Fruit fly (Drosophila melanogaster) whole organism, embryonic: ENCODE results near the gene jus.

Experiments used
- B-H2 ChIP-seq: fragments of 200-800 bp; sonication (Bioruptor generic); optimal IDR thresholded peaks from 2 replicates; lab custom pipeline; 2018; ENCODE audit warnings: missing biosample characterization, mild to moderate bottlenecking, missing genetic modification characterization
- BtbVII ChIP-seq: fragments of 200-800 bp; sonication (Bioruptor generic); optimal IDR thresholded peaks from 3 replicates; lab custom pipeline; 2017; ENCODE audit warnings: missing biosample characterization, mild to moderate bottlenecking, missing genetic modification characterization
- CG10274 ChIP-seq: fragments of 200-800 bp; sonication (Bioruptor generic); optimal IDR thresholded peaks from 3 replicates; lab custom pipeline; 2017; ENCODE audit warnings: missing biosample characterization, mild to moderate bottlenecking, missing genetic modification characterization
- CG12236 ChIP-seq: fragments of 200-800 bp; sonication (Bioruptor generic); optimal IDR thresholded peaks from 2 replicates; lab custom pipeline; 2016; ENCODE audit warnings: missing biosample characterization, missing genetic modification characterization
- CG13123 ChIP-seq: fragments of 200-800 bp; sonication (Bioruptor generic); optimal IDR thresholded peaks from 2 replicates; lab custom pipeline; 2016; ENCODE audit warnings: missing biosample characterization, missing genetic modification characterization
- CG13296 ChIP-seq: fragments of 200-800 bp; sonication (Bioruptor generic); optimal IDR thresholded peaks from 3 replicates; lab custom pipeline; 2018; ENCODE audit warnings: missing biosample characterization, mild to moderate bottlenecking, missing genetic modification characterization
- CG1602 ChIP-seq: fragments of 200-800 bp; sonication (Bioruptor generic); optimal IDR thresholded peaks from 3 replicates; lab custom pipeline; 2016; ENCODE audit warnings: missing biosample characterization, missing genetic modification characterization
- CG17328 ChIP-seq: fragments of 200-800 bp; sonication (Bioruptor generic); IDR thresholded peaks from 2 replicates; pipeline ENCODE4 v1.3.6; 2022; ENCODE audit warnings: missing biosample characterization, missing genetic modification characterization
- CG2120 ChIP-seq: fragments of 200-800 bp; sonication (Bioruptor generic); optimal IDR thresholded peaks from 3 replicates; lab custom pipeline; 2016; ENCODE audit warnings: missing biosample characterization, missing genetic modification characterization
- CG30020 ChIP-seq: fragments of 200-800 bp; optimal IDR thresholded peaks from 2 replicates; lab custom pipeline; 2019; ENCODE audit warnings: missing biosample characterization, mild to moderate bottlenecking, missing genetic modification characterization, moderate library complexity
- CG3065 ChIP-seq: fragments of 200-800 bp; sonication (Bioruptor generic); optimal IDR thresholded peaks from 2 replicates; lab custom pipeline; 2016; ENCODE audit warnings: missing biosample characterization, missing genetic modification characterization
- CG31224 ChIP-seq: fragments of 200-800 bp; sonication (Bioruptor generic); IDR thresholded peaks from 2 replicates; pipeline ENCODE4 v1.3.6; 2022; ENCODE audit warnings: missing biosample characterization, missing genetic modification characterization
- CG3726 ChIP-seq: fragments of 200-800 bp; sonication (Bioruptor generic); IDR thresholded peaks from 3 replicates; pipeline ENCODE4, ENCODE4 v1.3.6; 2022; ENCODE audit warnings: missing biosample characterization, missing genetic modification characterization
- CG4282 ChIP-seq: fragments of 200-800 bp; sonication (Bioruptor generic); optimal IDR thresholded peaks from 2 replicates; lab custom pipeline; 2016; ENCODE audit warnings: missing biosample characterization, missing genetic modification characterization
- CG43689 ChIP-seq: fragments of 200-800 bp; sonication (Bioruptor generic); IDR thresholded peaks from 2 replicates; pipeline ENCODE4 v1.3.6; 2022; ENCODE audit warnings: missing biosample characterization, missing genetic modification characterization
- CG5245 ChIP-seq: fragments of 200-800 bp; sonication (Bioruptor generic); optimal IDR thresholded peaks from 3 replicates; lab custom pipeline; 2016; ENCODE audit warnings: missing biosample characterization, missing genetic modification characterization
- CG5953 ChIP-seq: fragments of 200-800 bp; sonication (Bioruptor generic); IDR thresholded peaks from 2 replicates; pipeline ENCODE4 v1.3.6; 2022; ENCODE audit warnings: missing biosample characterization, missing genetic modification characterization
- CG7928 ChIP-seq: fragments of 200-800 bp; sonication (Bioruptor generic); optimal IDR thresholded peaks from 2 replicates; lab custom pipeline; 2017; ENCODE audit warnings: missing biosample characterization, mild to moderate bottlenecking, missing genetic modification characterization
- Dek ChIP-seq: fragments of 200-800 bp; sonication (Bioruptor generic); optimal IDR thresholded peaks from 3 replicates; lab custom pipeline; 2019; ENCODE audit warnings: missing biosample characterization, mild to moderate bottlenecking, missing genetic modification characterization, moderate library complexity
- Doc3 ChIP-seq: fragments of 200-800 bp; sonication (Bioruptor generic); IDR thresholded peaks from 3 replicates; pipeline ENCODE4 v1.3.6; 2022; ENCODE audit warnings: missing biosample characterization, missing genetic modification characterization; ENCODE audit not compliant: partially characterized antibody
- GATAe ChIP-seq: fragments of 200-800 bp; sonication (Bioruptor generic); conservative IDR thresholded peaks from 2 replicates; pipeline ENCODE4 v1.3.6; 2022; ENCODE audit warnings: missing biosample characterization, missing genetic modification characterization
- Hsf ChIP-seq: fragments of 200-800 bp; sonication (Bioruptor generic); optimal IDR thresholded peaks from 3 replicates; lab custom pipeline; 2016; ENCODE audit warnings: missing biosample characterization, missing genetic modification characterization
- MESR4 ChIP-seq: fragments of 200-800 bp; sonication (Bioruptor generic); optimal IDR thresholded peaks from 2 replicates; lab custom pipeline; 2018; ENCODE audit warnings: missing biosample characterization, mild to moderate bottlenecking, missing genetic modification characterization, moderate library complexity
- MTF-1 ChIP-seq: fragments of 200-800 bp; sonication (Bioruptor generic); optimal IDR thresholded peaks from 2 replicates; lab custom pipeline; 2018; ENCODE audit warnings: missing biosample characterization, mild to moderate bottlenecking, missing genetic modification characterization, borderline replicate concordance
- Myb ChIP-seq: fragments of 200-800 bp; sonication (Bioruptor generic); optimal IDR thresholded peaks from 2 replicates; lab custom pipeline; 2016; ENCODE audit warnings: missing biosample characterization, missing genetic modification characterization
- NfI ChIP-seq: fragments of 200-800 bp; sonication (Bioruptor generic); optimal IDR thresholded peaks from 3 replicates; lab custom pipeline; 2018; ENCODE audit warnings: missing biosample characterization, mild to moderate bottlenecking, missing genetic modification characterization, moderate library complexity
- Rfx ChIP-seq: fragments of 200-800 bp; sonication (Bioruptor generic); IDR thresholded peaks from 2 replicates; pipeline ENCODE4 v1.3.6; 2022; ENCODE audit warnings: missing biosample characterization, missing genetic modification characterization
- Six4 ChIP-seq: fragments of 200-800 bp; sonication (Bioruptor generic); optimal IDR thresholded peaks from 2 replicates; lab custom pipeline; 2016; ENCODE audit warnings: missing biosample characterization, missing genetic modification characterization
- Sox100B ChIP-seq: fragments of 200-800 bp; sonication (Bioruptor generic); optimal IDR thresholded peaks from 3 replicates; lab custom pipeline; 2018; ENCODE audit warnings: missing biosample characterization, mild to moderate bottlenecking, missing genetic modification characterization
- Usf ChIP-seq: fragments of 200-800 bp; sonication (Bioruptor generic); optimal IDR thresholded peaks from 2 replicates; lab custom pipeline; 2017; ENCODE audit warnings: missing genotype, missing biosample characterization, missing genetic modification characterization
- ac ChIP-seq: fragments of 200-800 bp; sonication (Bioruptor generic); optimal IDR thresholded peaks from 3 replicates; lab custom pipeline; 2017; ENCODE audit warnings: missing biosample characterization, mild to moderate bottlenecking, missing genetic modification characterization
- ash1 ChIP-seq: fragments of 200-800 bp; sonication (Bioruptor generic); optimal IDR thresholded peaks from 2 replicates; lab custom pipeline; 2018; ENCODE audit warnings: missing biosample characterization, mild to moderate bottlenecking, missing genetic modification characterization
- eve ChIP-seq, 2 experiments: fragments of >200 bp; optimal IDR thresholded peaks; 2 replicates each; lab custom pipeline; 2017; ENCODE audit warnings: missing biosample characterization in 2 of 2, missing genetic modification characterization in 2 of 2
- fd96Cb ChIP-seq: fragments of 200-800 bp; sonication (Bioruptor generic); optimal IDR thresholded peaks from 2 replicates; lab custom pipeline; 2018; ENCODE audit warnings: missing biosample characterization, mild to moderate bottlenecking, missing genetic modification characterization, moderate library complexity
- fru ChIP-seq: fragments of >200 bp; optimal IDR thresholded peaks from 2 replicates; lab custom pipeline; 2017
- gce ChIP-seq: fragments of 200-800 bp; sonication (Bioruptor generic); IDR thresholded peaks from 3 replicates; pipeline ENCODE4 v1.3.6; 2022; ENCODE audit warnings: missing biosample characterization, missing genetic modification characterization
- gfzf ChIP-seq: fragments of 200-800 bp; sonication (Bioruptor generic); optimal IDR thresholded peaks from 2 replicates; lab custom pipeline; 2016; ENCODE audit warnings: missing biosample characterization, mild to moderate bottlenecking, missing genetic modification characterization, moderate library complexity
- gsb ChIP-seq: fragments of 200-800 bp; sonication (Bioruptor generic); IDR thresholded peaks from 2 replicates; pipeline ENCODE4 v1.3.6; 2022; ENCODE audit warnings: missing biosample characterization, missing genetic modification characterization
- kah ChIP-seq: fragments of 200-800 bp; sonication (Bioruptor generic); optimal IDR thresholded peaks from 2 replicates; lab custom pipeline; 2018; ENCODE audit warnings: missing biosample characterization, mild to moderate bottlenecking, missing genetic modification characterization
- lab ChIP-seq: fragments of 200-800 bp; sonication (Bioruptor generic); optimal IDR thresholded peaks from 3 replicates; lab custom pipeline; 2017; ENCODE audit warnings: missing biosample characterization, missing genetic modification characterization, mild to moderate bottlenecking, moderate library complexity, missing genetic modification reagents
- mam ChIP-seq: fragments of 200-800 bp; sonication (Bioruptor generic); optimal IDR thresholded peaks from 3 replicates; lab custom pipeline; 2016; ENCODE audit warnings: missing biosample characterization, missing genetic modification characterization
- odd ChIP-seq: fragments of 200-800 bp; sonication (Bioruptor generic); optimal IDR thresholded peaks from 2 replicates; lab custom pipeline; 2017; ENCODE audit warnings: missing biosample characterization, mild to moderate bottlenecking, missing genetic modification characterization
- pita ChIP-seq: fragments of 200-800 bp; sonication (Bioruptor generic); optimal IDR thresholded peaks from 2 replicates; lab custom pipeline; 2017; ENCODE audit warnings: missing biosample characterization, mild to moderate bottlenecking, missing genetic modification characterization
- pnt ChIP-seq: fragments of 200-800 bp; sonication (Bioruptor generic); optimal IDR thresholded peaks from 3 replicates; lab custom pipeline; 2016; ENCODE audit warnings: missing biosample characterization, missing genetic modification characterization
- prd ChIP-seq, 3 experiments: fragments of >200 bp in 2 of 3; fragments of 200-800 bp in 1 of 3; sonication (Bioruptor generic) in 1 of 3; optimal IDR thresholded peaks in 2 of 3; IDR thresholded peaks in 1 of 3; 2 replicates in 2 of 3; 3 replicates in 1 of 3; pipeline versions ENCODE4 v1.3.6 to Lab custom; 2017 to 2022; ENCODE audit warnings: missing biosample characterization in 1 of 3, missing genetic modification characterization in 1 of 3
- schlank ChIP-seq: fragments of 200-800 bp; sonication (Bioruptor generic); optimal IDR thresholded peaks from 2 replicates; lab custom pipeline; 2018; ENCODE audit warnings: missing biosample characterization, mild to moderate bottlenecking, missing genetic modification characterization
- sima ChIP-seq: fragments of 200-800 bp; sonication (Bioruptor generic); optimal IDR thresholded peaks from 2 replicates; lab custom pipeline; 2016; ENCODE audit warnings: missing biosample characterization, missing genetic modification characterization
- sna ChIP-seq: fragments of 200-800 bp; sonication (Bioruptor generic); IDR thresholded peaks from 2 replicates; pipeline ENCODE4 v1.3.6; 2022; ENCODE audit warnings: missing biosample characterization, missing genetic modification characterization; ENCODE audit not compliant: partially characterized antibody
- tgo ChIP-seq: fragments of 200-800 bp; sonication (Bioruptor generic); IDR thresholded peaks from 3 replicates; pipeline ENCODE4 v1.3.6; 2022; ENCODE audit warnings: missing biosample characterization, missing genetic modification characterization
- toy ChIP-seq: fragments of 200-800 bp; sonication (Bioruptor generic); IDR thresholded peaks from 2 replicates; pipeline ENCODE4 v1.3.6; 2022; ENCODE audit warnings: missing biosample characterization, missing genetic modification characterization
- trem ChIP-seq: fragments of 200-800 bp; optimal IDR thresholded peaks from 3 replicates; lab custom pipeline; 2019; ENCODE audit warnings: missing biosample characterization, mild to moderate bottlenecking, missing genetic modification characterization, moderate library complexity
- wdn ChIP-seq: fragments of 200-800 bp; sonication (Bioruptor generic); IDR thresholded peaks from 2 replicates; pipeline ENCODE4 v1.3.6; 2022; ENCODE audit warnings: missing biosample characterization, missing genetic modification characterization

Gene jus

dm6 chr3R:29153197-29153644 is 41.6 kb downstream of the jus start, which contains the start of the genes Slbp and Rpn2 (continued):
- TF ChIP-seq fd96Cb (no peak), CG2120 (GFP tag; lab: Kevin White, UChicago) (peak; percentile 75), Myb (GFP tag; lab: Kevin White, UChicago) (peak; percentile 82), trem (peak; percentile 91), wdn (GFP tag; lab: Robert Waterston, UW) (no peak), Usf (no peak), ash1 (GFP tag; lab: Kevin White, UChicago) (no peak), toy (GFP tag; lab: Robert Waterston, UW) (no peak), CG13123 (GFP tag; lab: Kevin White, UChicago) (no peak), BtbVII (no peak), CG17328 (GFP tag; lab: Robert Waterston, UW) (no peak), pnt (GFP tag; lab: Kevin White, UChicago) (no peak), pita (GFP tag; lab: Kevin White, UChicago) (no peak), MTF-1 (no peak), odd (GFP tag; lab: Kevin White, UChicago) (no peak), gsb (GFP tag; lab: Robert Waterston, UW) (no peak), gce (GFP tag; lab: Robert Waterston, UW) (no peak), gfzf (GFP tag; lab: Kevin White, UChicago) (peak; percentile 97), MESR4 (GFP tag; lab: Kevin White, UChicago) (peak; percentile 58), B-H2 (GFP tag; lab: Kevin White, UChicago) (peak; percentile 62), kah (no peak), CG13296 (peak; percentile 15), CG1602 (no peak), prd (optimal IDR thresholded peaks at IDR 0.05; lab: Kevin White, UChicago) (no peak), prd (GFP tag; IDR thresholded peaks at IDR 0.05; lab: Robert Waterston, UW) (0 out of 3 replicates have a peak, but pooled peaks have one; percentile 15), CG4282 (no peak), CG5953 (no peak), Hsf (peak; percentile 64), sima (GFP tag; lab: Kevin White, UChicago) (no peak), Six4 (GFP tag; lab: Kevin White, UChicago) (no peak), eve (GFP tag; optimal IDR thresholded peaks at IDR 0.05; lab: Kevin White, UChicago) (no peak), sna (GFP tag; lab: Robert Waterston, UW) (peak; percentile 92), schlank (tag; lab: Kevin White, UChicago) (no peak), GATAe (GFP tag; lab: Robert Waterston, UW) (no peak), Rfx (GFP tag; lab: Robert Waterston, UW) (peak; percentile 63), CG7928 (GFP tag; lab: Kevin White, UChicago) (peak; percentile 16), CG10274 (GFP tag; lab: Kevin White, UChicago) (no peak), ac (no peak), fru (lab: Kevin White, UChicago) (no peak), CG3065 (no peak), CG43689 (GFP tag; lab: Robert Waterston, UW) (no peak), CG30020 (peak; percentile 39), lab (GFP tag; lab: Kevin White, UChicago) (peak; percentile 55), CG31224 (GFP tag; lab: Robert Waterston, UW) (no peak), CG3726 (GFP tag; lab: Robert Waterston, UW) (no peak), CG5245 (GFP tag; lab: Kevin White, UChicago) (no peak), tgo (GFP tag; lab: Robert Waterston, UW) (no peak), Dek (no peak), mam (GFP tag; lab: Kevin White, UChicago) (peak; percentile 70), Doc3 (GFP tag; lab: Robert Waterston, UW) (peak; percentile 95), CG12236 (GFP tag; lab: Kevin White, UChicago) (peak; percentile 10), NfI (GFP tag; lab: Kevin White, UChicago) (peak; percentile 55), Sox100B (no peak)
